Worm (Caenorhabditis elegans) whole organism, L4/young adult: ENCODE data around the gene F07E5.12.

Source experiments
- dao-5 ChIP-seq: sonication (generic microtip); optimal IDR thresholded peaks from 2 replicates; lab custom pipeline; 2016; ENCODE audit warnings: missing genotype, missing genetic modification characterization, moderate library complexity, missing compliant biosample characterization
- him-1 ChIP-seq: sonication (generic microtip); optimal IDR thresholded peaks from 2 replicates; lab custom pipeline; 2016; ENCODE audit warnings: missing genotype, missing genetic modification reagents, missing genetic modification characterization, missing compliant biosample characterization

ce11 chrII:2030367-2030766 is 37.4 kb upstream of the F07E5.12 start, which contains the start of gene bath-3:
- TF ChIP-seq him-1 (tag; lab: Kevin White, UChicago): no peak
- no peak for TF ChIP-seq dao-5 (tag; lab: Kevin White, UChicago)
